Worm (Caenorhabditis elegans) whole organism, L4 larva: ENCODE measurements around the gene vha-15.

ENCODE experiments used
- ama-1 ChIP-seq: fragments of 150-350 bp; optimal IDR thresholded peaks from 2 replicates; lab custom pipeline; 2014; ENCODE audit warnings: inconsistent platforms, mixed read lengths
- ceh-82 ChIP-seq: sonication (generic microtip); optimal IDR thresholded peaks from 2 replicates; lab custom pipeline; 2017; ENCODE audit warnings: missing biosample characterization, missing genetic modification characterization
- dpl-1 ChIP-seq: fragments of 150-350 bp; optimal IDR thresholded peaks from 2 replicates; lab custom pipeline; 2014; ENCODE audit warnings: missing biosample characterization, missing genetic modification reagents, missing genetic modification characterization
- jun-1 ChIP-seq: fragments of 150-350 bp; optimal IDR thresholded peaks from 2 replicates; lab custom pipeline; 2014; ENCODE audit warnings: missing biosample characterization, missing genetic modification reagents, missing genetic modification characterization
- snpc-4 ChIP-seq: fragments of 150-350 bp; optimal IDR thresholded peaks from 2 replicates; lab custom pipeline; 2014; ENCODE audit warnings: missing biosample characterization, missing genetic modification characterization
- ztf-11 ChIP-seq: fragments of 150-350 bp; optimal IDR thresholded peaks from 2 replicates; lab custom pipeline; 2014; ENCODE audit warnings: missing biosample characterization, missing genetic modification characterization

DNA sequence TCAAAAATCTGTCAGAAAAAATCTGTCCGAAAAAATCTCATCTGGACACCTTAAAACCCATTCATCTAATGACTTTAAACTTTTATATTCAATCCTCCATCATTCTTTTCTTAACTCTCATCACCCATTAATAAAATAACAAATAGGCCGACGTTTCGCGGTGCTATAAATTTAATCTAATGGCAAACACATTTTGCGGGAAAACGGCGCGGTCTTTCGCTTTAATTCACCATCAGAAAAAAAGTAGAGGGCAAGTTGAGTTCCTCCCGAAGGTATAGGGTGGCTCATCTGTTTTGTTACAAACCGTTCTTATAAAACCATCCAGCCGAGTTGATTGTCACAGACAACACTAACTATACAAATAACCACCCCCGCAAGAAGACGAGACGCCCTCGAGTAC, 47.0 kb upstream of the vha-15 start:
- no peak for TF ChIP-seq jun-1 (tag; lab: Kevin White, UChicago)
- TF ChIP-seq snpc-4 (tag; lab: Kevin White, UChicago): no peak
- no peak for TF ChIP-seq dpl-1 (GFP tag; lab: Kevin White, UChicago)
- TF ChIP-seq ama-1 (lab: Kevin White, UChicago): no peak
- TF ChIP-seq ceh-82: no peak
- TF ChIP-seq ztf-11 (tag; lab: Kevin White, UChicago): no peak
